Fruit fly (Drosophila melanogaster): Measurements from ENCODE around the gene Arf1.

The Arf1 gene

DNA sequence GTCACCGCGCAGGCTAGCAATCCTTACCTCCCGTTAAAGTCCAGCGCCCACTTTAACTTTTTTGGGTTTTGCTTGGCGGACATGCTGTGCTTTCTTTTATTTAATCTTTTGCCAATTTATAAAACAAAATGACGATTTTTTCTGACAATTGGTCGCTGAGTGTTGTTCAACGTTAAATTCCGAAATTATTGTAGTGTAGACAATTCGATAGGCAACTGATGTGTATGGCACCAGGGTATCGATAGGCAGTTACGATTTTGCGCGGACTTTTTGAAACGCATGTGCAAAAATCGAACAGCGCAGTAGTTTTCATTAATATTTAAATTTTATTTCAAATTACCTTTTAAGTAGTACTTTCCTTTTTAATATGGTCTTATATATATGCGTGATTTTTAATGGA lies 4.0 kb downstream of the Arf1 start, which contains the start of gene EMC4 (continued):
- TF ChIP-seq pzg (GFP tag; optimal IDR thresholded peaks at IDR 0.05) (peak; percentile 83), gro (GFP tag; optimal IDR thresholded peaks at IDR 0.05) (peak; percentile 76), CG4360 (GFP tag; IDR thresholded peaks at IDR 0.05) (peak; percentile 29; the same call in 1 of the 2 replicates), trh (GFP tag; optimal IDR thresholded peaks at IDR 0.05) (no peak), unpg (GFP tag; optimal IDR thresholded peaks at IDR 0.05) (peak; percentile 33), klu (GFP tag; IDR thresholded peaks at IDR 0.05) (no peak), salm (tag; optimal IDR thresholded peaks at IDR 0.05) (no peak), schlank (tag; optimal IDR thresholded peaks at IDR 0.05) (no peak), CG31224 (GFP tag; IDR thresholded peaks at IDR 0.05) (no peak), pum (GFP tag; optimal IDR thresholded peaks at IDR 0.05) (no peak), chn (GFP tag; optimal IDR thresholded peaks at IDR 0.05) (peak; percentile 44), Adf1 (GFP tag; IDR thresholded peaks at IDR 0.05) (no peak; the same call in 1 of the 2 replicates), mirr (GFP tag; optimal IDR thresholded peaks at IDR 0.05) (no peak), Dip3 (GFP tag; optimal IDR thresholded peaks at IDR 0.05) (no peak), CG6689 (GFP tag; IDR thresholded peaks at IDR 0.05) (no peak), dysf (GFP tag; IDR thresholded peaks at IDR 0.05) (no peak), Hsf (GFP tag; optimal IDR thresholded peaks at IDR 0.05) (peak; percentile 61), Med (GFP tag) (peak; percentile 96), HmgZ (tag; optimal IDR thresholded peaks at IDR 0.05) (peak; percentile 77), CG3847 (GFP tag; IDR thresholded peaks at IDR 0.05) (peak; percentile 76), CG4707 (GFP tag; optimal IDR thresholded peaks at IDR 0.05) (no peak), Gsc (GFP tag; IDR thresholded peaks at IDR 0.05) (no peak), CG12071 (GFP tag; optimal IDR thresholded peaks at IDR 0.05) (no peak), CG9437 (GFP tag; optimal IDR thresholded peaks at IDR 0.05) (peak; percentile 33), Ssrp (tag; optimal IDR thresholded peaks at IDR 0.05) (no peak), CG4424 (GFP tag; optimal IDR thresholded peaks at IDR 0.05) (peak; percentile 22), cwo (GFP tag; optimal IDR thresholded peaks at IDR 0.05) (peak; percentile 6), Oli (tag; optimal IDR thresholded peaks at IDR 0.05) (no peak), CG10959 (GFP tag; IDR thresholded peaks at IDR 0.05) (no peak), Dek (tag; optimal IDR thresholded peaks at IDR 0.05) (peak; percentile 14), Scr (GFP tag; IDR thresholded peaks at IDR 0.05; ENCODE audit: partially characterized antibody) (peak; percentile 65), dimm (GFP tag; IDR thresholded peaks at IDR 0.05) (no peak), hkb (optimal IDR thresholded peaks at IDR 0.05) (peak; percentile 39), hkb (GFP tag; IDR thresholded peaks at IDR 0.05) (no peak), Dbx (GFP tag; IDR thresholded peaks at IDR 0.05) (peak; percentile 71; the same call in 2 of the 3 replicates), tin (GFP tag; optimal IDR thresholded peaks at IDR 0.05) (peak; percentile 51), CG4404 (GFP tag; IDR thresholded peaks at IDR 0.05) (no peak), CG11723 (GFP tag; optimal IDR thresholded peaks at IDR 0.05) (no peak), Chrac-16 (GFP tag; optimal IDR thresholded peaks at IDR 0.05) (peak; percentile 39), en (GFP tag; optimal IDR thresholded peaks at IDR 0.05) (no peak), hb (GFP tag; IDR thresholded peaks at IDR 0.05; ENCODE audit: partially characterized antibody) (no peak), CG3407 (GFP tag; optimal IDR thresholded peaks at IDR 0.05) (no peak), psq (GFP tag; optimal IDR thresholded peaks at IDR 0.05) (no peak), btn (GFP tag; optimal IDR thresholded peaks at IDR 0.05) (no peak), amos (GFP tag; IDR thresholded peaks at IDR 0.05; ENCODE audit: partially characterized antibody) (peak; percentile 76), Trl (optimal IDR thresholded peaks at IDR 0.05) (no peak), Trl (GFP tag; optimal IDR thresholded peaks at IDR 0.05) (peak; percentile 42), Ets97D (GFP tag; optimal IDR thresholded peaks at IDR 0.05) (peak; percentile 59), CG42726 (GFP tag; IDR thresholded peaks at IDR 0.05; ENCODE audit: partially characterized antibody) (peak; percentile 44; the same call in 1 of the 2 replicates), CG9215 (GFP tag; IDR thresholded peaks at IDR 0.05) (no peak), BtbVII (GFP tag; optimal IDR thresholded peaks at IDR 0.05) (no peak), bigmax (GFP tag; optimal IDR thresholded peaks at IDR 0.05) (no peak), nau (GFP tag; optimal IDR thresholded peaks at IDR 0.05) (peak; percentile 43)

Measured in whole organism, embryonic.